Worm (Caenorhabditis elegans) whole organism, L4/young adult: ENCODE results near the gene srx-92.

Experiments
- W03F9.2 ChIP-seq: fragments of 150-350 bp; optimal IDR thresholded peaks from 2 replicates; lab custom pipeline; 2014; ENCODE audit warnings: missing biosample characterization, missing genetic modification characterization
- dao-5 ChIP-seq: sonication (generic microtip); optimal IDR thresholded peaks from 2 replicates; lab custom pipeline; 2016; ENCODE audit warnings: missing genotype, missing genetic modification characterization, moderate library complexity, missing compliant biosample characterization
- him-1 ChIP-seq: sonication (generic microtip); optimal IDR thresholded peaks from 2 replicates; lab custom pipeline; 2016; ENCODE audit warnings: missing genotype, missing genetic modification reagents, missing genetic modification characterization, missing compliant biosample characterization

- TF ChIP-seq him-1, result no peak
- TF ChIP-seq W03F9.2 (tag; lab: Kevin White, UChicago), result no peak
- no peak for TF ChIP-seq dao-5 (tag; lab: Kevin White, UChicago)
These were observed 46.1 kb downstream of the srx-92 start, which contains the start of gene C13A2.4 for ce11 chrV:7279090-7279489.
